Worm (Caenorhabditis elegans) whole organism, L3 larva: ENCODE data around the gene rgs-4.

Experiments used
- aly-2 ChIP-seq: fragments of 150-350 bp; optimal IDR thresholded peaks from 2 replicates; lab custom pipeline; 2014; ENCODE audit warnings: missing biosample characterization, missing genetic modification characterization
- ama-1 ChIP-seq: fragments of 150-350 bp; optimal IDR thresholded peaks from 2 replicates; lab custom pipeline; 2018
- egl-5 ChIP-seq: fragments of 150-350 bp; optimal IDR thresholded peaks from 2 replicates; lab custom pipeline; 2017; ENCODE audit warnings: missing biosample characterization, missing genetic modification reagents, missing genetic modification characterization, inconsistent platforms
- nhr-12 ChIP-seq: fragments of 150-350 bp; optimal IDR thresholded peaks from 2 replicates; lab custom pipeline; 2014; ENCODE audit warnings: missing biosample characterization, missing genetic modification characterization
- pha-4 ChIP-seq: fragments of 150-350 bp; optimal IDR thresholded peaks from 2 replicates; lab custom pipeline; 2014; ENCODE audit warnings: missing biosample characterization, missing genetic modification reagents, missing genetic modification characterization
- unc-62 ChIP-seq: fragments of 150-350 bp; sonication (generic microtip); optimal IDR thresholded peaks from 4 replicates; lab custom pipeline; 2014; ENCODE audit warnings: missing biosample characterization, missing genetic modification reagents, missing genetic modification characterization

- TF ChIP-seq egl-5 (tag; lab: Kevin White, UChicago) (no peak), ama-1 (lab: Kevin White, UChicago) (no peak), nhr-12 (no peak), aly-2 (tag; lab: Kevin White, UChicago) (no peak), pha-4 (no peak), unc-62 (no peak)
These were observed 15.3 kb downstream of the rgs-4 start for ce11 chrII:12669882-12670281.
